Worm (Caenorhabditis elegans): ENCODE measurements around the gene sox-4.

- TF ChIP-seq flt-1 (GFP tag; IDR thresholded peaks at IDR 0.05) (no peak), ztf-23 (GFP tag; IDR thresholded peaks at IDR 0.05) (no peak), cog-1 (tag; optimal IDR thresholded peaks at IDR 0.05) (no peak), ztf-29 (GFP tag; IDR thresholded peaks at IDR 0.05) (no peak)
These were observed 44.3 kb downstream of the sox-4 start for ce11 chrX:3464309-3465038.

Measured in whole organism, midembryonic.